Fruit fly (Drosophila melanogaster) whole organism, embryonic: ENCODE results near the gene CG31921.

Experiments used
- Antp ChIP-seq: fragments of 200-800 bp; sonication (Bioruptor generic); optimal IDR thresholded peaks from 3 replicates; lab custom pipeline; 2016; ENCODE audit warnings: missing biosample characterization, missing genetic modification characterization
- Asciz ChIP-seq: fragments of 200-800 bp; sonication (Bioruptor generic); optimal IDR thresholded peaks from 2 replicates; lab custom pipeline; 2017; ENCODE audit warnings: missing biosample characterization, mild to moderate bottlenecking, missing genetic modification characterization, missing genetic modification reagents
- CG10267 ChIP-seq: fragments of 200-800 bp; sonication (Bioruptor generic); optimal IDR thresholded peaks from 2 replicates; lab custom pipeline; 2018; ENCODE audit warnings: missing biosample characterization, mild to moderate bottlenecking, missing genetic modification characterization, moderate library complexity
- CG10654 ChIP-seq: fragments of 200-800 bp; sonication (Bioruptor generic); optimal IDR thresholded peaks from 2 replicates; lab custom pipeline; 2016; ENCODE audit warnings: missing biosample characterization, missing genetic modification characterization
- CG11085 ChIP-seq: fragments of 200-800 bp; sonication (Bioruptor generic); IDR thresholded peaks from 2 replicates; pipeline ENCODE4 v1.3.6; 2022; ENCODE audit warnings: missing biosample characterization, missing genetic modification characterization
- CG12659 ChIP-seq: fragments of 200-800 bp; sonication (Bioruptor generic); optimal IDR thresholded peaks from 3 replicates; lab custom pipeline; 2017; ENCODE audit warnings: mild to moderate bottlenecking, missing biosample characterization, missing genetic modification reagents, missing genetic modification characterization
- CG13894 ChIP-seq: fragments of 200-800 bp; sonication (Bioruptor generic); optimal IDR thresholded peaks from 3 replicates; lab custom pipeline; 2018; ENCODE audit warnings: missing biosample characterization, mild to moderate bottlenecking, missing genetic modification characterization, moderate library complexity
- CG15601 ChIP-seq: fragments of 200-800 bp; sonication (Bioruptor generic); optimal IDR thresholded peaks from 3 replicates; lab custom pipeline; 2019; ENCODE audit warnings: missing biosample characterization, mild to moderate bottlenecking, missing genetic modification characterization, moderate library complexity
- CG18011 ChIP-seq: fragments of 200-800 bp; sonication (Bioruptor generic); optimal IDR thresholded peaks from 2 replicates; lab custom pipeline; 2017; ENCODE audit warnings: missing biosample characterization, missing genetic modification characterization, mild to moderate bottlenecking, moderate library complexity, missing genotype
- CG2712 ChIP-seq: fragments of 200-800 bp; optimal IDR thresholded peaks from 3 replicates; lab custom pipeline; 2019; ENCODE audit warnings: missing biosample characterization, mild to moderate bottlenecking, missing genetic modification characterization, moderate library complexity
- CG2875 ChIP-seq: fragments of 200-800 bp; sonication (Bioruptor generic); optimal IDR thresholded peaks from 2 replicates; lab custom pipeline; 2017; ENCODE audit warnings: missing biosample characterization, mild to moderate bottlenecking, missing genetic modification characterization, missing genetic modification reagents
- CG30020 ChIP-seq: fragments of 200-800 bp; optimal IDR thresholded peaks from 2 replicates; lab custom pipeline; 2019; ENCODE audit warnings: missing biosample characterization, mild to moderate bottlenecking, missing genetic modification characterization, moderate library complexity
- CG33213 ChIP-seq: fragments of 200-800 bp; sonication (Bioruptor generic); optimal IDR thresholded peaks from 3 replicates; lab custom pipeline; 2016; ENCODE audit warnings: missing biosample characterization, missing genetic modification characterization
- CG4404 ChIP-seq: fragments of 200-800 bp; sonication (Bioruptor generic); IDR thresholded peaks from 2 replicates; pipeline ENCODE4 v1.3.6; 2022; ENCODE audit warnings: missing biosample characterization, missing genetic modification characterization
- CG6689 ChIP-seq: fragments of 200-800 bp; sonication (Bioruptor generic); IDR thresholded peaks from 2 replicates; pipeline ENCODE4 v1.3.6; 2022; ENCODE audit warnings: missing biosample characterization, missing genetic modification characterization
- CG9797 ChIP-seq: fragments of 200-800 bp; sonication (Bioruptor generic); optimal IDR thresholded peaks from 3 replicates; lab custom pipeline; 2018; ENCODE audit warnings: missing biosample characterization, mild to moderate bottlenecking, missing genetic modification characterization
- CG9817 ChIP-seq: fragments of 200-800 bp; sonication (Bioruptor generic); optimal IDR thresholded peaks from 2 replicates; lab custom pipeline; 2018; ENCODE audit warnings: missing biosample characterization, mild to moderate bottlenecking, missing genetic modification characterization, moderate library complexity
- Chrac-16 ChIP-seq: fragments of 200-800 bp; sonication (Bioruptor generic); optimal IDR thresholded peaks from 3 replicates; lab custom pipeline; 2016; ENCODE audit warnings: missing biosample characterization, missing genetic modification characterization
- Dfd ChIP-seq, 2 experiments: fragments of >200 bp; optimal IDR thresholded peaks; 2 replicates each; lab custom pipeline; 2017; ENCODE audit warnings: missing biosample characterization in 2 of 2, missing genetic modification characterization in 2 of 2
- HLH54F ChIP-seq: fragments of 200-800 bp; sonication (Bioruptor generic); optimal IDR thresholded peaks from 3 replicates; lab custom pipeline; 2016; ENCODE audit warnings: missing biosample characterization, missing genetic modification characterization
- Jarid2 ChIP-seq: fragments of 200-800 bp; sonication (Bioruptor generic); optimal IDR thresholded peaks from 3 replicates; lab custom pipeline; 2017; ENCODE audit warnings: mild to moderate bottlenecking, missing biosample characterization, missing genetic modification reagents, missing genetic modification characterization
- MBD-R2 ChIP-seq: fragments of 200-800 bp; sonication (Bioruptor generic); IDR thresholded peaks from 2 replicates; pipeline ENCODE4 v1.3.6; 2022; ENCODE audit warnings: missing biosample characterization, missing genetic modification characterization
- Max ChIP-seq: fragments of 200-800 bp; sonication (Bioruptor generic); optimal IDR thresholded peaks from 2 replicates; lab custom pipeline; 2016; ENCODE audit warnings: missing biosample characterization, mild to moderate bottlenecking, missing genetic modification characterization
- Mrtf ChIP-seq: fragments of 200-800 bp; sonication (Bioruptor generic); IDR thresholded peaks from 3 replicates; pipeline ENCODE4 v1.3.6; 2022; ENCODE audit warnings: missing biosample characterization, missing genetic modification characterization
- Pdp1 ChIP-seq, 2 experiments: fragments of 200-800 bp; sonication (Bioruptor generic); optimal IDR thresholded peaks; 3 replicates each; lab custom pipeline; 2016; ENCODE audit warnings: missing biosample characterization in 2 of 2, missing genetic modification characterization in 2 of 2, mild to moderate bottlenecking in 1 of 2, moderate library complexity in 1 of 2
- Rfx ChIP-seq: fragments of 200-800 bp; sonication (Bioruptor generic); IDR thresholded peaks from 2 replicates; pipeline ENCODE4 v1.3.6; 2022; ENCODE audit warnings: missing biosample characterization, missing genetic modification characterization
- Sin3A ChIP-seq: fragments of >200 bp; optimal IDR thresholded peaks from 2 replicates; lab custom pipeline; 2018
- Sry-β ChIP-seq: fragments of 200-800 bp; sonication (Bioruptor generic); optimal IDR thresholded peaks from 2 replicates; lab custom pipeline; 2018; ENCODE audit warnings: missing biosample characterization, mild to moderate bottlenecking, missing genetic modification characterization, moderate library complexity
- Sry-δ ChIP-seq: fragments of 200-800 bp; sonication (Bioruptor generic); optimal IDR thresholded peaks from 2 replicates; lab custom pipeline; 2016; ENCODE audit warnings: missing biosample characterization, missing genetic modification characterization
- Xbp1 ChIP-seq: fragments of 200-800 bp; sonication (Bioruptor generic); optimal IDR thresholded peaks from 3 replicates; lab custom pipeline; 2016; ENCODE audit warnings: missing biosample characterization, mild to moderate bottlenecking, missing genetic modification characterization
- abd-A ChIP-seq: fragments of 200-800 bp; sonication (Bioruptor generic); optimal IDR thresholded peaks from 3 replicates; lab custom pipeline; 2019; ENCODE audit warnings: missing biosample characterization, mild to moderate bottlenecking, missing genetic modification characterization, moderate library complexity
- al ChIP-seq: fragments of 200-800 bp; sonication (Bioruptor generic); IDR thresholded peaks from 2 replicates; pipeline ENCODE4 v1.3.6; 2022; ENCODE audit warnings: missing biosample characterization, missing genetic modification characterization
- cato ChIP-seq: fragments of 200-800 bp; sonication (Bioruptor generic); optimal IDR thresholded peaks from 2 replicates; lab custom pipeline; 2016; ENCODE audit warnings: missing biosample characterization, missing genetic modification characterization, borderline replicate concordance
- chinmo ChIP-seq: fragments of 200-800 bp; sonication (Bioruptor generic); IDR thresholded peaks from 4 replicates; pipeline ENCODE4 v1.3.6; 2022; ENCODE audit warnings: missing biosample characterization, missing genetic modification characterization; ENCODE audit not compliant: partially characterized antibody
- crp ChIP-seq, 2 experiments: fragments of 200-800 bp; sonication (Bioruptor generic); optimal IDR thresholded peaks; 2 replicates in 1 of 2; 3 replicates in 1 of 2; lab custom pipeline; 2017; ENCODE audit warnings: missing biosample characterization in 2 of 2, missing genetic modification characterization in 2 of 2, mild to moderate bottlenecking in 1 of 2, moderate library complexity in 1 of 2
- fd102C ChIP-seq: fragments of 200-800 bp; sonication (Bioruptor generic); optimal IDR thresholded peaks from 2 replicates; lab custom pipeline; 2018; ENCODE audit warnings: missing biosample characterization, mild to moderate bottlenecking, missing genetic modification characterization, moderate library complexity
- grn ChIP-seq: fragments of 200-800 bp; sonication (Bioruptor generic); optimal IDR thresholded peaks from 3 replicates; lab custom pipeline; 2017; ENCODE audit warnings: missing biosample characterization, missing genetic modification characterization
- gro ChIP-seq: fragments of 200-800 bp; sonication (Bioruptor generic); optimal IDR thresholded peaks from 2 replicates; lab custom pipeline; 2016; ENCODE audit warnings: missing biosample characterization, missing genetic modification characterization
- her ChIP-seq: fragments of 200-800 bp; sonication (Bioruptor generic); optimal IDR thresholded peaks from 2 replicates; lab custom pipeline; 2016; ENCODE audit warnings: missing biosample characterization, missing genetic modification characterization
- hth ChIP-seq: fragments of >200 bp; optimal IDR thresholded peaks from 2 replicates; lab custom pipeline; 2017; ENCODE audit warnings: inconsistent platforms
- mirr ChIP-seq: fragments of 200-800 bp; sonication (Bioruptor generic); optimal IDR thresholded peaks from 3 replicates; lab custom pipeline; 2018; ENCODE audit warnings: missing biosample characterization, mild to moderate bottlenecking, missing genetic modification characterization
- nerfin-1 ChIP-seq: fragments of 200-800 bp; sonication (Bioruptor generic); optimal IDR thresholded peaks from 3 replicates; lab custom pipeline; 2019; ENCODE audit warnings: missing biosample characterization, mild to moderate bottlenecking, missing genetic modification characterization, moderate library complexity
- pzg ChIP-seq: fragments of 200-800 bp; sonication (Bioruptor generic); optimal IDR thresholded peaks from 3 replicates; lab custom pipeline; 2018; ENCODE audit warnings: missing biosample characterization, mild to moderate bottlenecking, missing genetic modification characterization, moderate library complexity
- row ChIP-seq: fragments of 200-800 bp; sonication (Bioruptor generic); IDR thresholded peaks from 3 replicates; pipeline ENCODE4 v1.3.6; 2022; ENCODE audit warnings: missing biosample characterization, missing genetic modification characterization
- salm ChIP-seq: fragments of 200-800 bp; sonication (Bioruptor generic); optimal IDR thresholded peaks from 2 replicates; lab custom pipeline; 2018; ENCODE audit warnings: missing biosample characterization, mild to moderate bottlenecking, missing genetic modification characterization
- slbo ChIP-seq: fragments of 200-800 bp; sonication (Bioruptor generic); IDR thresholded peaks from 2 replicates; pipeline ENCODE4 v1.3.6; 2022; ENCODE audit warnings: missing biosample characterization, missing genetic modification characterization
- ssp ChIP-seq: fragments of 200-800 bp; sonication (Bioruptor generic); IDR thresholded peaks from 2 replicates; pipeline ENCODE4 v1.3.6; 2022; ENCODE audit warnings: missing biosample characterization, missing genetic modification characterization
- stwl ChIP-seq: fragments of 200-800 bp; sonication (Bioruptor generic); optimal IDR thresholded peaks from 3 replicates; lab custom pipeline; 2018; ENCODE audit warnings: missing biosample characterization, mild to moderate bottlenecking, missing genetic modification characterization, moderate library complexity
- tup ChIP-seq: fragments of 200-800 bp; sonication (Bioruptor generic); optimal IDR thresholded peaks from 2 replicates; lab custom pipeline; 2016; ENCODE audit warnings: missing biosample characterization, mild to moderate bottlenecking, missing genetic modification characterization, moderate library complexity
- twi ChIP-seq: fragments of 200-800 bp; optimal IDR thresholded peaks from 2 replicates; lab custom pipeline; 2019; ENCODE audit warnings: missing biosample characterization, mild to moderate bottlenecking, missing genetic modification characterization, moderate library complexity

CG31921 gene

DNA sequence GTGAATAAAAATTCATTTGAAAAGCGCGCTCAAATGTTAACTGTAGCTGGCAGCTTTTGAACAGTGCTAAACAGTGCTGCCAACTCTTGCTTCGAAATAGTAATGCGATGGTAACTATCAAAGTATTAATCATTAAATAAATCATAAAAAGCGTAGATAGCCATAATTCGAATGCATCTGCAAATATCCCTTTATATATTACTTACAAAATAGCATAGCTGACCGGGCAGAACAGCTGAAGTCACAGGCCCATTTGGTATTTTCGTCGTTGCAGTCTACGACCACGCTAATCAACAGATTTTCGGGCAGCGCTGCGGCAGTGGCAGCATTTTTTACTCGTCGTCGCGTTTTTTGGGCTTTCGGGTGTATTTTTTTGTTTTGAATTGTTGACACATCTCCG lies 26.5 kb downstream of the CG31921 start, which contains the start of gene Plc21C (continued):
- TF ChIP-seq tup (GFP tag; lab: Kevin White, UChicago) (peak; percentile 5), CG9797 (GFP tag; lab: Kevin White, UChicago) (peak; percentile 89), CG11085 (peak; percentile 56; the same call in 1 of the 2 replicates), stwl (peak; percentile 76), Dfd (GFP tag; optimal IDR thresholded peaks at IDR 0.05; lab: Kevin White, UChicago) (no peak), Xbp1 (GFP tag; lab: Kevin White, UChicago) (peak; percentile 65), MBD-R2 (GFP tag; lab: Robert Waterston, UW) (peak; percentile 64), Sry-β (peak; percentile 49), grn (GFP tag; lab: Kevin White, UChicago) (peak; percentile 48), chinmo (GFP tag; lab: Robert Waterston, UW) (no peak), CG2875 (GFP tag; lab: Kevin White, UChicago) (no peak), Sry-δ (GFP tag; lab: Kevin White, UChicago) (peak; percentile 65), cato (GFP tag; lab: Kevin White, UChicago) (no peak), CG13894 (peak; percentile 60), al (GFP tag; lab: Robert Waterston, UW) (peak; percentile 16; the same call in 1 of the 2 replicates), Rfx (GFP tag; lab: Robert Waterston, UW) (peak; percentile 63; the same call in 1 of the 2 replicates), mirr (no peak), HLH54F (GFP tag; lab: Kevin White, UChicago) (peak; percentile 58), CG2712 (tag; lab: Kevin White, UChicago) (peak; percentile 60), row (peak; percentile 79), nerfin-1 (tag; lab: Kevin White, UChicago) (peak; percentile 36), CG10654 (GFP tag; lab: Kevin White, UChicago) (peak; percentile 18), Pdp1 (GFP tag; optimal IDR thresholded peaks at IDR 0.05; lab: Kevin White, UChicago) (peak; percentile 50 to 67), crp (GFP tag; optimal IDR thresholded peaks at IDR 0.05; lab: Kevin White, UChicago) (peak; percentile 16 to 88), CG30020 (tag; lab: Kevin White, UChicago) (peak; percentile 25), Sin3A (lab: Kevin White, UChicago) (peak; percentile 97), CG12659 (GFP tag; lab: Kevin White, UChicago) (peak; percentile 69), Mrtf (GFP tag; lab: Robert Waterston, UW) (no peak), CG15601 (peak; percentile 60), salm (tag; lab: Kevin White, UChicago) (peak; percentile 14), her (peak; percentile 93), Antp (GFP tag; lab: Kevin White, UChicago) (peak; percentile 42), CG9817 (tag; lab: Kevin White, UChicago) (peak; percentile 46), CG33213 (GFP tag; lab: Kevin White, UChicago) (peak; percentile 52), CG4404 (GFP tag; lab: Robert Waterston, UW) (0 out of 2 replicates have a peak, but pooled peaks have one; percentile 22), twi (tag; lab: Kevin White, UChicago) (peak; percentile 32), ssp (GFP tag; lab: Robert Waterston, UW) (peak; percentile 34; the same call in 1 of the 2 replicates), CG6689 (GFP tag; lab: Robert Waterston, UW) (no peak), CG18011 (GFP tag; lab: Kevin White, UChicago) (peak; percentile 100), Asciz (no peak), gro (GFP tag; lab: Kevin White, UChicago) (peak; percentile 42), CG10267 (tag; lab: Kevin White, UChicago) (peak; percentile 74), hth (no peak), abd-A (tag; lab: Kevin White, UChicago) (peak; percentile 13), slbo (peak; percentile 62), fd102C (GFP tag; lab: Kevin White, UChicago) (no peak), Jarid2 (peak; percentile 16), Max (GFP tag; lab: Kevin White, UChicago) (peak; percentile 65), pzg (GFP tag; lab: Kevin White, UChicago) (peak; percentile 96), Chrac-16 (GFP tag; lab: Kevin White, UChicago) (peak; percentile 44)
